Fruit fly (Drosophila melanogaster) whole organism, embryonic: Measurements from ENCODE around the gene Orco.

Source experiments
- Adf1 ChIP-seq: fragments of 200-800 bp; sonication (Bioruptor generic); IDR thresholded peaks from 2 replicates; pipeline ENCODE4 v1.3.6; 2022; ENCODE audit warnings: missing biosample characterization, missing genetic modification characterization
- Atf6 ChIP-seq: fragments of 200-800 bp; sonication (Bioruptor generic); IDR thresholded peaks from 2 replicates; pipeline ENCODE4 v1.3.6; 2022; ENCODE audit warnings: missing biosample characterization, missing genetic modification characterization
- Awh ChIP-seq: fragments of 200-800 bp; sonication (Bioruptor generic); IDR thresholded peaks from 2 replicates; pipeline ENCODE4, ENCODE4 v1.3.6; 2022; ENCODE audit warnings: missing biosample characterization, missing genetic modification characterization
- B-H2 ChIP-seq: fragments of 200-800 bp; sonication (Bioruptor generic); optimal IDR thresholded peaks from 2 replicates; lab custom pipeline; 2018; ENCODE audit warnings: missing biosample characterization, mild to moderate bottlenecking, missing genetic modification characterization
- Bgb ChIP-seq: fragments of 200-800 bp; sonication (Bioruptor generic); IDR thresholded peaks from 2 replicates; pipeline ENCODE4 v1.3.6; 2022; ENCODE audit warnings: missing biosample characterization, missing genetic modification characterization; ENCODE audit not compliant: partially characterized antibody
- CG11093 ChIP-seq: fragments of 200-800 bp; sonication (Bioruptor generic); IDR thresholded peaks from 3 replicates; pipeline ENCODE4 v1.3.6; 2022; ENCODE audit warnings: missing biosample characterization, missing genetic modification characterization
- CG11456 ChIP-seq: fragments of 200-800 bp; sonication (Bioruptor generic); IDR thresholded peaks from 3 replicates; pipeline ENCODE4 v1.3.6; 2022; ENCODE audit warnings: missing biosample characterization, missing genetic modification characterization
- CG17328 ChIP-seq: fragments of 200-800 bp; sonication (Bioruptor generic); IDR thresholded peaks from 2 replicates; pipeline ENCODE4 v1.3.6; 2022; ENCODE audit warnings: missing biosample characterization, missing genetic modification characterization
- CG17359 ChIP-seq: fragments of 200-800 bp; sonication (Bioruptor generic); optimal IDR thresholded peaks from 3 replicates; lab custom pipeline; 2018; ENCODE audit warnings: missing biosample characterization, mild to moderate bottlenecking, missing genetic modification characterization, moderate library complexity
- CG2120 ChIP-seq: fragments of 200-800 bp; sonication (Bioruptor generic); optimal IDR thresholded peaks from 3 replicates; lab custom pipeline; 2016; ENCODE audit warnings: missing biosample characterization, missing genetic modification characterization
- CG34224 ChIP-seq: fragments of 200-800 bp; sonication (Bioruptor generic); IDR thresholded peaks from 3 replicates; pipeline ENCODE4 v1.3.6; 2022; ENCODE audit warnings: missing biosample characterization, missing genetic modification characterization; ENCODE audit not compliant: partially characterized antibody
- CG3995 ChIP-seq: fragments of 200-800 bp; sonication (Bioruptor generic); optimal IDR thresholded peaks from 3 replicates; lab custom pipeline; 2016; ENCODE audit warnings: missing biosample characterization, missing genetic modification characterization
- CG4854 ChIP-seq: fragments of 200-800 bp; sonication (Bioruptor generic); optimal IDR thresholded peaks from 2 replicates; lab custom pipeline; 2016; ENCODE audit warnings: missing biosample characterization, missing genetic modification characterization, inconsistent platforms
- CG6272 ChIP-seq: fragments of 200-800 bp; sonication (Bioruptor generic); IDR thresholded peaks from 2 replicates; pipeline ENCODE4 v1.3.6; 2022; ENCODE audit warnings: missing biosample characterization, missing genetic modification characterization
- CG9609 ChIP-seq: fragments of 200-800 bp; sonication (Bioruptor generic); optimal IDR thresholded peaks from 3 replicates; lab custom pipeline; 2016; ENCODE audit warnings: missing biosample characterization, missing genetic modification characterization
- Dbx ChIP-seq: fragments of 200-800 bp; sonication (Bioruptor generic); IDR thresholded peaks from 3 replicates; pipeline ENCODE4 v1.3.6; 2022; ENCODE audit warnings: missing biosample characterization, missing genetic modification characterization
- Hand ChIP-seq: fragments of 200-800 bp; sonication (Bioruptor generic); optimal IDR thresholded peaks from 2 replicates; lab custom pipeline; 2017; ENCODE audit warnings: mild to moderate bottlenecking, missing biosample characterization, missing genetic modification reagents, missing genetic modification characterization
- HmgD ChIP-seq: fragments of 200-800 bp; sonication (Bioruptor generic); optimal IDR thresholded peaks from 3 replicates; lab custom pipeline; 2016; ENCODE audit warnings: missing biosample characterization, missing genetic modification characterization
- Hr3 ChIP-seq: fragments of 200-800 bp; sonication (Bioruptor generic); optimal IDR thresholded peaks from 3 replicates; lab custom pipeline; 2016; ENCODE audit warnings: missing biosample characterization, missing genetic modification characterization
- Lpt ChIP-seq: fragments of >200 bp; optimal IDR thresholded peaks from 2 replicates; lab custom pipeline; 2018; ENCODE audit warnings: missing biosample characterization, missing genetic modification characterization
- NFAT ChIP-seq: fragments of 200-800 bp; sonication (Bioruptor generic); IDR thresholded peaks from 2 replicates; pipeline ENCODE4 v1.3.6; 2022; ENCODE audit warnings: missing biosample characterization, missing genetic modification characterization
- NK7.1 ChIP-seq: fragments of 200-800 bp; sonication (Bioruptor generic); optimal IDR thresholded peaks from 3 replicates; lab custom pipeline; 2016; ENCODE audit warnings: missing biosample characterization, missing genetic modification characterization
- Nf-YC ChIP-seq: fragments of 200-800 bp; optimal IDR thresholded peaks from 3 replicates; lab custom pipeline; 2019; ENCODE audit warnings: missing biosample characterization, mild to moderate bottlenecking, missing genetic modification characterization, moderate library complexity
- Sin3A ChIP-seq: fragments of >200 bp; optimal IDR thresholded peaks from 2 replicates; lab custom pipeline; 2018
- TFAM ChIP-seq: fragments of 200-800 bp; sonication (Bioruptor generic); optimal IDR thresholded peaks from 2 replicates; lab custom pipeline; 2017; ENCODE audit warnings: missing biosample characterization, missing genetic modification characterization, inconsistent platforms
- Tbp ChIP-seq: fragments of >200 bp; optimal IDR thresholded peaks from 2 replicates; lab custom pipeline; 2018; ENCODE audit warnings: missing biosample characterization, missing genetic modification characterization
- Vsx1 ChIP-seq: fragments of 200-800 bp; sonication (Bioruptor generic); optimal IDR thresholded peaks from 2 replicates; lab custom pipeline; 2017; ENCODE audit warnings: missing biosample characterization, mild to moderate bottlenecking, missing genetic modification characterization, missing genetic modification reagents
- ab ChIP-seq: fragments of 200-800 bp; sonication (Bioruptor generic); optimal IDR thresholded peaks from 2 replicates; lab custom pipeline; 2016; ENCODE audit warnings: missing biosample characterization, missing genetic modification characterization
- chinmo ChIP-seq: fragments of 200-800 bp; sonication (Bioruptor generic); IDR thresholded peaks from 4 replicates; pipeline ENCODE4 v1.3.6; 2022; ENCODE audit warnings: missing biosample characterization, missing genetic modification characterization; ENCODE audit not compliant: partially characterized antibody
- crc ChIP-seq: fragments of 200-800 bp; sonication (Bioruptor generic); optimal IDR thresholded peaks from 2 replicates; lab custom pipeline; 2016; ENCODE audit warnings: missing biosample characterization, missing genetic modification characterization
- cwo ChIP-seq: fragments of 200-800 bp; sonication (Bioruptor generic); optimal IDR thresholded peaks from 3 replicates; lab custom pipeline; 2017; ENCODE audit warnings: missing biosample characterization, missing genetic modification characterization, mild to moderate bottlenecking, moderate library complexity, missing genetic modification reagents
- dan ChIP-seq: fragments of 200-800 bp; sonication (Bioruptor generic); IDR thresholded peaks from 2 replicates; pipeline ENCODE4 v1.3.6; 2022; ENCODE audit warnings: missing biosample characterization, missing genetic modification characterization
- dm ChIP-seq: fragments of 200-800 bp; sonication (Bioruptor generic); optimal IDR thresholded peaks from 3 replicates; lab custom pipeline; 2016; ENCODE audit warnings: missing biosample characterization, missing genetic modification characterization
- dpn ChIP-seq, 2 experiments: fragments of 200-800 bp; sonication (Bioruptor generic); optimal IDR thresholded peaks; 3 replicates each; lab custom pipeline; 2016; ENCODE audit warnings: missing biosample characterization in 2 of 2, missing genetic modification characterization in 2 of 2
- dysf ChIP-seq: fragments of 200-800 bp; sonication (Bioruptor generic); IDR thresholded peaks from 3 replicates; pipeline ENCODE4 v1.3.6; 2022; ENCODE audit warnings: missing biosample characterization, missing genetic modification characterization
- fd102C ChIP-seq: fragments of 200-800 bp; sonication (Bioruptor generic); optimal IDR thresholded peaks from 2 replicates; lab custom pipeline; 2018; ENCODE audit warnings: missing biosample characterization, mild to moderate bottlenecking, missing genetic modification characterization, moderate library complexity
- gsb-n ChIP-seq: fragments of 200-800 bp; sonication (Bioruptor generic); optimal IDR thresholded peaks from 3 replicates; lab custom pipeline; 2018; ENCODE audit warnings: missing biosample characterization, mild to moderate bottlenecking, missing genetic modification characterization
- hbn ChIP-seq: fragments of 200-800 bp; sonication (Bioruptor generic); IDR thresholded peaks from 2 replicates; pipeline ENCODE4 v1.3.6; 2022; ENCODE audit warnings: missing biosample characterization, missing genetic modification characterization; ENCODE audit not compliant: partially characterized antibody
- hth ChIP-seq: fragments of >200 bp; optimal IDR thresholded peaks from 2 replicates; lab custom pipeline; 2017; ENCODE audit warnings: inconsistent platforms
- nmo ChIP-seq: fragments of 200-800 bp; sonication (Bioruptor generic); optimal IDR thresholded peaks from 2 replicates; lab custom pipeline; 2018; ENCODE audit warnings: missing biosample characterization, mild to moderate bottlenecking, missing genetic modification characterization, moderate library complexity
- odd ChIP-seq: fragments of 200-800 bp; sonication (Bioruptor generic); optimal IDR thresholded peaks from 2 replicates; lab custom pipeline; 2017; ENCODE audit warnings: missing biosample characterization, mild to moderate bottlenecking, missing genetic modification characterization
- phol ChIP-seq: fragments of 200-800 bp; sonication (Bioruptor generic); optimal IDR thresholded peaks from 3 replicates; lab custom pipeline; 2018; ENCODE audit warnings: missing biosample characterization, mild to moderate bottlenecking, missing genetic modification characterization, moderate library complexity
- pros ChIP-seq: fragments of 200-800 bp; sonication (Bioruptor generic); optimal IDR thresholded peaks from 3 replicates; lab custom pipeline; 2019; ENCODE audit warnings: missing biosample characterization, mild to moderate bottlenecking, missing genetic modification characterization, moderate library complexity
- sc ChIP-seq, 3 experiments: fragments of >200 bp in 2 of 3; fragments of 200-800 bp in 1 of 3; sonication (Bioruptor generic) in 1 of 3; optimal IDR thresholded peaks; 2 replicates in 2 of 3; 3 replicates in 1 of 3; lab custom pipeline; 2017; ENCODE audit warnings: mild to moderate bottlenecking in 1 of 3, missing biosample characterization in 1 of 3, missing genetic modification characterization in 1 of 3, missing genetic modification reagents in 1 of 3
- sens-2 ChIP-seq: fragments of 200-800 bp; sonication (Bioruptor generic); IDR thresholded peaks from 2 replicates; pipeline ENCODE4 v1.3.6; 2022; ENCODE audit warnings: missing biosample characterization, missing genetic modification characterization
- sna ChIP-seq: fragments of 200-800 bp; sonication (Bioruptor generic); IDR thresholded peaks from 2 replicates; pipeline ENCODE4 v1.3.6; 2022; ENCODE audit warnings: missing biosample characterization, missing genetic modification characterization; ENCODE audit not compliant: partially characterized antibody
- so ChIP-seq: fragments of 200-800 bp; sonication (Bioruptor generic); IDR thresholded peaks from 3 replicates; pipeline ENCODE4 v1.3.6; 2022; ENCODE audit warnings: missing biosample characterization, missing genetic modification characterization
- tin ChIP-seq: fragments of 200-800 bp; sonication (Bioruptor generic); optimal IDR thresholded peaks from 3 replicates; lab custom pipeline; 2016; ENCODE audit warnings: missing biosample characterization, missing genetic modification characterization
- trem ChIP-seq: fragments of 200-800 bp; optimal IDR thresholded peaks from 3 replicates; lab custom pipeline; 2019; ENCODE audit warnings: missing biosample characterization, mild to moderate bottlenecking, missing genetic modification characterization, moderate library complexity
- tup ChIP-seq: fragments of 200-800 bp; sonication (Bioruptor generic); optimal IDR thresholded peaks from 2 replicates; lab custom pipeline; 2016; ENCODE audit warnings: missing biosample characterization, mild to moderate bottlenecking, missing genetic modification characterization, moderate library complexity
- unpg ChIP-seq: fragments of 200-800 bp; sonication (Bioruptor generic); optimal IDR thresholded peaks from 3 replicates; lab custom pipeline; 2018; ENCODE audit warnings: missing biosample characterization, mild to moderate bottlenecking, missing genetic modification characterization, moderate library complexity
- vfl ChIP-seq: fragments of 200-800 bp; sonication (Bioruptor generic); optimal IDR thresholded peaks from 2 replicates; lab custom pipeline; 2016; ENCODE audit warnings: missing biosample characterization, missing genetic modification characterization

Orco gene

DNA sequence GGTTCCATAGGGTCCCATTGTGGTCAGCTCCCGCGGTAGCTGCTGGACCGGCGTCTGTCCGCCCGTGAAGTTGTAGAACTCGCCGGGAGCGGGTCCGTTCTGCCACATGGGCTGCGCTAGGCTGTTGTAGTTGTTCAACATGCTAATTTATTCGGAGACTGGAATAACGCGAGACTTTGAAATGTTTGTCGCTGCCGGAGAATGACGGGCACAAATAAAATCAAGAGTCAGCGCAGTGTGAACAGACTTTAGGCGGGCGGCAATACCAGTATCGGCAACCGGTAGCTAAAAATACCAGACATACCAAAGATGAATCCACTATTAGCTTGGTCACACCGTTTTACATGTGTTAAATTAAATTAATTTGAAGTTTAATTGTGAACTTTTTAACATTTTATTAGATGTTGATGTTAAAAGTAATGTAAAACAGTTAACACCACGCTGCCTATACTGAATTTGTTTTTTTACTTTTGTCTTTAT, 54.2 kb downstream of the Orco start, which contains the start of gene Prosbeta7 (continued):
- peak; percentile 84 for TF ChIP-seq sna
- no peak for TF ChIP-seq tup
- TF ChIP-seq Hand (GFP tag; lab: Kevin White, UChicago), result no peak
- no peak for TF ChIP-seq NFAT (GFP tag; lab: Robert Waterston, UW)
- TF ChIP-seq gsb-n (tag; lab: Kevin White, UChicago), result no peak
- no peak for TF ChIP-seq CG4854 (GFP tag; lab: Kevin White, UChicago)
- TF ChIP-seq CG11456 (GFP tag; lab: Robert Waterston, UW), result no peak
- no peak for TF ChIP-seq dpn (GFP tag; optimal IDR thresholded peaks at IDR 0.05; lab: Kevin White, UChicago)
- TF ChIP-seq NK7.1 (GFP tag; lab: Kevin White, UChicago), result no peak
- no peak for TF ChIP-seq CG11093 (GFP tag; lab: Robert Waterston, UW)
- TF ChIP-seq Dbx (GFP tag; lab: Robert Waterston, UW), result no peak
- no peak for TF ChIP-seq pros (GFP tag; lab: Kevin White, UChicago)
- TF ChIP-seq sc (optimal IDR thresholded peaks at IDR 0.05; lab: Kevin White, UChicago), result no peak
- TF ChIP-seq sc (GFP tag; optimal IDR thresholded peaks at IDR 0.05; lab: Kevin White, UChicago), result no peak
- no peak for TF ChIP-seq Adf1 (GFP tag; lab: Robert Waterston, UW)
- TF ChIP-seq Tbp (GFP tag; lab: Kevin White, UChicago), result no peak
- TF ChIP-seq Hr3 (GFP tag; lab: Kevin White, UChicago), result no peak
- TF ChIP-seq Vsx1, result peak; percentile 12
- peak; percentile 62 for TF ChIP-seq trem
- TF ChIP-seq so (GFP tag; lab: Robert Waterston, UW), result no peak
- TF ChIP-seq CG17328, result no peak
- no peak for TF ChIP-seq chinmo (GFP tag; lab: Robert Waterston, UW)
- TF ChIP-seq CG3995 (GFP tag; lab: Kevin White, UChicago), result no peak
- TF ChIP-seq Lpt, result no peak
- no peak for TF ChIP-seq Awh (GFP tag; lab: Robert Waterston, UW)
- TF ChIP-seq Nf-YC, result peak; percentile 65
- no peak for TF ChIP-seq hth
- no peak for TF ChIP-seq TFAM
- no peak for TF ChIP-seq Atf6 (GFP tag; lab: Robert Waterston, UW)
- no peak for TF ChIP-seq unpg (GFP tag; lab: Kevin White, UChicago)
- no peak for TF ChIP-seq CG2120 (GFP tag; lab: Kevin White, UChicago)
- TF ChIP-seq phol (tag; lab: Kevin White, UChicago), result peak; percentile 10
- TF ChIP-seq hbn (GFP tag; lab: Robert Waterston, UW), result peak; percentile 76
- no peak for TF ChIP-seq CG17359
- TF ChIP-seq CG9609 (GFP tag; lab: Kevin White, UChicago), result no peak
- no peak for TF ChIP-seq nmo (GFP tag; lab: Kevin White, UChicago)
- TF ChIP-seq dan (GFP tag; lab: Robert Waterston, UW), result no peak
- no peak for TF ChIP-seq vfl (GFP tag; lab: Kevin White, UChicago)
- TF ChIP-seq HmgD (GFP tag; lab: Kevin White, UChicago), result no peak
- no peak for TF ChIP-seq tin (GFP tag; lab: Kevin White, UChicago)
- peak; percentile 16 for TF ChIP-seq Sin3A (lab: Kevin White, UChicago)
- no peak for TF ChIP-seq cwo (GFP tag; lab: Kevin White, UChicago)
- peak; percentile 83 for TF ChIP-seq CG34224
- no peak for TF ChIP-seq fd102C
- no peak for TF ChIP-seq sens-2 (GFP tag; lab: Robert Waterston, UW)
- peak; percentile 17 for TF ChIP-seq dm (GFP tag; lab: Kevin White, UChicago)
- TF ChIP-seq crc (GFP tag; lab: Kevin White, UChicago), result no peak
- no peak for TF ChIP-seq B-H2 (GFP tag; lab: Kevin White, UChicago)
- no peak for TF ChIP-seq CG6272 (GFP tag; lab: Robert Waterston, UW)
- no peak for TF ChIP-seq odd (GFP tag; lab: Kevin White, UChicago)
- peak; percentile 78 for TF ChIP-seq Bgb
- no peak for TF ChIP-seq dysf (GFP tag; lab: Robert Waterston, UW)
- no peak for TF ChIP-seq ab
